Worm (Caenorhabditis elegans) whole organism, L3 larva: ENCODE measurements around the gene C50H2.13.
A peak's percentile ranks its signal among the peaks of the same experiment; 100 is the strongest.

Experiments used
- R02D3.7 ChIP-seq: fragments of 150-350 bp; optimal IDR thresholded peaks from 2 replicates; lab custom pipeline; 2014; ENCODE audit warnings: missing biosample characterization, missing genetic modification characterization
- pha-4 ChIP-seq: fragments of 150-350 bp; optimal IDR thresholded peaks from 2 replicates; lab custom pipeline; 2014; ENCODE audit warnings: missing biosample characterization, missing genetic modification reagents, missing genetic modification characterization
- snpc-4 ChIP-seq: fragments of 150-350 bp; optimal IDR thresholded peaks from 2 replicates; lab custom pipeline; 2014; ENCODE audit warnings: missing biosample characterization, missing genetic modification characterization
- tbx-2 ChIP-seq: sonication (generic microtip); optimal IDR thresholded peaks from 2 replicates; lab custom pipeline; 2016; ENCODE audit warnings: mild to moderate bottlenecking, missing genetic modification characterization, missing compliant biosample characterization
- unc-39 ChIP-seq: sonication (generic microtip); optimal IDR thresholded peaks from 4 replicates; lab custom pipeline; 2017; ENCODE audit warnings: missing biosample characterization, missing genetic modification characterization

DNA sequence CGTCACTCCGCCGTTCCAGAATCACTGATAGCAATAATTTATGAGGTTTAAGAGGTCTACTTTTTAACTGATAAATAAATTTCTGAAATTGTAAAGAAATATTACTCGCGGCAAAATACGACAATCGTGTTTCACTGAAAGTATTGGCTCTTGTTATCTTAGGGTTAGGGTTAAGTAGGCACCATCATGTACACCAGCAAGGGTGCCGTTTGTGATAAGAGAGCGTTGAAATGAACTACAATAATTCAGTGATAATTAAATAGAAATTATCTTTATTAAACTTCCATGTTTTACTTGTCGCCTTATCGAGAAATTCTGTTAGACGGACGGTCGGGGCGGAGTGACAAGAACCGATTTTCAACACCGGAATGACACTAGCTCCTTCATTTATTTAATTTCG lies 693 bp upstream of the C50H2.13 start:
- TF ChIP-seq pha-4 (tag; lab: Kevin White, UChicago) (peak; percentile 4), R02D3.7 (tag; lab: Kevin White, UChicago) (no peak), tbx-2 (tag; lab: Kevin White, UChicago) (no peak), snpc-4 (tag; lab: Kevin White, UChicago) (no peak), unc-39 (tag; lab: Kevin White, UChicago) (no peak)
